Worm (Caenorhabditis elegans) whole organism, L4 larva: ENCODE data around the gene hsp-75.

Experiments
- F26F4.8 ChIP-seq: fragments of 200-800 bp; sonication (Bioruptor generic); conservative IDR thresholded peaks from 2 replicates; pipeline ENCODE4 v1.3.6; 2022; ENCODE audit warnings: missing genetic modification characterization, missing compliant biosample characterization
- F37D6.2 ChIP-seq: sonication (generic microtip); optimal IDR thresholded peaks from 2 replicates; lab custom pipeline; 2016; ENCODE audit warnings: mild to moderate bottlenecking, missing genetic modification characterization, missing compliant biosample characterization
- F44E2.7 ChIP-seq: fragments of 200-800 bp; sonication (Bioruptor generic); IDR thresholded peaks from 2 replicates; pipeline ENCODE4 v2.1.2; 2022; ENCODE audit warnings: missing genetic modification characterization, missing compliant biosample characterization
- R02D3.7 ChIP-seq: fragments of 150-350 bp; sonication (generic microtip); optimal IDR thresholded peaks from 3 replicates; lab custom pipeline; 2014; ENCODE audit warnings: missing biosample characterization, missing genetic modification characterization
- Y105C5A.15 ChIP-seq: fragments of 200-800 bp; sonication (Bioruptor generic); IDR thresholded peaks from 2 replicates; pipeline ENCODE4 v1.3.6; 2022; ENCODE audit warnings: missing genetic modification characterization, missing compliant biosample characterization
- Y48G9A.11 ChIP-seq: fragments of 200-800 bp; sonication (Bioruptor generic); IDR thresholded peaks from 2 replicates; pipeline ENCODE4 v1.3.6; 2022; ENCODE audit warnings: missing genetic modification reagents, missing genetic modification characterization, missing compliant biosample characterization
- Y75B8A.6 ChIP-seq: fragments of 200-800 bp; sonication (Bioruptor generic); IDR thresholded peaks from 2 replicates; pipeline ENCODE4 v1.3.6; 2022; ENCODE audit warnings: missing genetic modification reagents, missing genetic modification characterization, missing compliant biosample characterization
- ZK546.5 ChIP-seq, 2 experiments: sonication (generic microtip); optimal IDR thresholded peaks; 2 replicates each; lab custom pipeline; 2017; ENCODE audit warnings: missing biosample characterization in 2 of 2, missing genetic modification characterization in 2 of 2
- ama-1 ChIP-seq: fragments of 150-350 bp; optimal IDR thresholded peaks from 2 replicates; lab custom pipeline; 2014; ENCODE audit warnings: inconsistent platforms, mixed read lengths
- arid-1 ChIP-seq: fragments of 200-800 bp; sonication (Bioruptor generic); conservative IDR thresholded peaks from 2 replicates; pipeline ENCODE4 v1.3.6; 2022; ENCODE audit warnings: missing genetic modification reagents, missing genetic modification characterization, missing compliant biosample characterization
- ceh-20 ChIP-seq: fragments of 200-800 bp; sonication (Bioruptor generic); IDR thresholded peaks from 2 replicates; pipeline ENCODE4 v1.3.6; 2022; ENCODE audit warnings: missing genetic modification reagents, missing genetic modification characterization, missing compliant biosample characterization
- ceh-32 ChIP-seq: sonication (generic microtip); optimal IDR thresholded peaks from 2 replicates; lab custom pipeline; 2016; ENCODE audit warnings: mild to moderate bottlenecking, missing genetic modification characterization, missing compliant biosample characterization; ENCODE audit not compliant: poor library complexity
- ceh-44 ChIP-seq: fragments of 200-800 bp; sonication (Bioruptor generic); IDR thresholded peaks from 2 replicates; pipeline ENCODE4 v1.3.6; 2022; ENCODE audit warnings: missing genetic modification reagents, missing genetic modification characterization, missing compliant biosample characterization
- ceh-82 ChIP-seq: sonication (generic microtip); optimal IDR thresholded peaks from 2 replicates; lab custom pipeline; 2017; ENCODE audit warnings: missing biosample characterization, missing genetic modification characterization
- cey-2 ChIP-seq: sonication (generic microtip); optimal IDR thresholded peaks from 3 replicates; lab custom pipeline; 2017; ENCODE audit warnings: missing genetic modification characterization, mild to moderate bottlenecking, missing compliant biosample characterization, antibody characterized with exemption, borderline replicate concordance; ENCODE audit not compliant: insufficient read depth
- ctbp-1 ChIP-seq: fragments of 200-800 bp; sonication (Bioruptor generic); IDR thresholded peaks from 2 replicates; pipeline ENCODE4 v1.3.6; 2022; ENCODE audit warnings: missing genetic modification reagents, missing genetic modification characterization, missing compliant biosample characterization
- dmd-6 ChIP-seq: fragments of 200-800 bp; sonication (Bioruptor generic); IDR thresholded peaks from 2 replicates; pipeline ENCODE4 v1.3.6; 2022; ENCODE audit warnings: missing genetic modification reagents, missing genetic modification characterization, missing compliant biosample characterization
- dpl-1 ChIP-seq: fragments of 150-350 bp; optimal IDR thresholded peaks from 2 replicates; lab custom pipeline; 2014; ENCODE audit warnings: missing biosample characterization, missing genetic modification reagents, missing genetic modification characterization
- dve-1 ChIP-seq: sonication (generic microtip); optimal IDR thresholded peaks from 2 replicates; lab custom pipeline; 2017; ENCODE audit warnings: antibody characterized with exemption, mild to moderate bottlenecking, missing genetic modification characterization, missing compliant biosample characterization; ENCODE audit not compliant: insufficient read depth
- egl-43 ChIP-seq: fragments of 200-800 bp; sonication (Bioruptor generic); IDR thresholded peaks from 2 replicates; pipeline ENCODE4 v1.3.6; 2022; ENCODE audit warnings: missing genetic modification reagents, missing genetic modification characterization, missing compliant biosample characterization
- gei-8 ChIP-seq: fragments of 200-800 bp; sonication (Bioruptor generic); optimal IDR thresholded peaks from 2 replicates; lab custom pipeline; 2018; ENCODE audit warnings: mild to moderate bottlenecking, missing genetic modification characterization, missing compliant biosample characterization
- hlh-11 ChIP-seq: fragments of 200-800 bp; sonication (Bioruptor generic); optimal IDR thresholded peaks from 2 replicates; lab custom pipeline; 2018; ENCODE audit warnings: mild to moderate bottlenecking, missing genetic modification characterization, missing compliant biosample characterization
- hlh-30 ChIP-seq: sonication (generic microtip); optimal IDR thresholded peaks from 2 replicates; lab custom pipeline; 2017; ENCODE audit warnings: antibody characterized with exemption, mild to moderate bottlenecking, missing genetic modification characterization, missing compliant biosample characterization; ENCODE audit not compliant: insufficient read depth
- lim-7 ChIP-seq: fragments of 200-800 bp; sonication (Bioruptor generic); IDR thresholded peaks from 2 replicates; pipeline ENCODE4 v1.3.6; 2022; ENCODE audit warnings: missing genetic modification characterization, missing compliant biosample characterization
- lin-38 ChIP-seq: fragments of 200-800 bp; sonication (Bioruptor generic); IDR thresholded peaks from 2 replicates; pipeline ENCODE4 v1.3.6; 2022; ENCODE audit warnings: missing genetic modification reagents, missing genetic modification characterization, missing compliant biosample characterization
- lir-3 ChIP-seq: sonication (generic microtip); optimal IDR thresholded peaks from 2 replicates; lab custom pipeline; 2016; ENCODE audit warnings: mild to moderate bottlenecking, missing genetic modification characterization, missing compliant biosample characterization
- lsy-2 ChIP-seq, 2 experiments: fragments of 150-350 bp in 1 of 2; sonication (generic microtip) in 1 of 2; optimal IDR thresholded peaks; 2 replicates each; lab custom pipeline; 2014 to 2017; ENCODE audit warnings: missing biosample characterization in 2 of 2, missing genetic modification characterization in 2 of 2
- madf-5 ChIP-seq, 2 experiments: fragments of 200-800 bp; sonication (Bioruptor generic); IDR thresholded peaks; 2 replicates each; pipeline ENCODE4 v1.3.6; 2022; ENCODE audit warnings: missing compliant biosample characterization in 2 of 2, missing genetic modification characterization in 2 of 2
- madf-9 ChIP-seq: fragments of 200-800 bp; sonication (Bioruptor generic); conservative IDR thresholded peaks from 2 replicates; pipeline ENCODE4 v1.3.6; 2022; ENCODE audit warnings: missing genetic modification reagents, missing genetic modification characterization, missing compliant biosample characterization
- mes-2 ChIP-seq: sonication (generic microtip); optimal IDR thresholded peaks from 2 replicates; lab custom pipeline; 2016; ENCODE audit warnings: missing genotype, mild to moderate bottlenecking, missing genetic modification characterization, missing compliant biosample characterization; ENCODE audit not compliant: poor library complexity, severe bottlenecking
- nhr-102 ChIP-seq: sonication (generic microtip); optimal IDR thresholded peaks from 2 replicates; lab custom pipeline; 2016; ENCODE audit warnings: mild to moderate bottlenecking, missing genetic modification characterization, moderate library complexity, missing compliant biosample characterization
- nhr-41 ChIP-seq: fragments of 200-800 bp; sonication (Bioruptor generic); IDR thresholded peaks from 2 replicates; pipeline ENCODE4 v1.3.6; 2022; ENCODE audit warnings: missing genetic modification reagents, missing genetic modification characterization, missing compliant biosample characterization
- nhr-76 ChIP-seq: fragments of 150-350 bp; optimal IDR thresholded peaks from 2 replicates; lab custom pipeline; 2014; ENCODE audit warnings: missing biosample characterization, missing genetic modification characterization
- pha-4 ChIP-seq, 2 experiments: fragments of 150-350 bp in 1 of 2; fragments of 200-800 bp in 1 of 2; sonication (Bioruptor generic) in 1 of 2; IDR thresholded peaks in 1 of 2; optimal IDR thresholded peaks in 1 of 2; 2 replicates each; pipeline versions ENCODE4 v1.3.6 to Lab custom; 2014 to 2022; ENCODE audit warnings: missing genetic modification characterization in 2 of 2, missing genetic modification reagents in 2 of 2, missing biosample characterization in 1 of 2, missing compliant biosample characterization in 1 of 2
- php-3 ChIP-seq: fragments of 200-800 bp; sonication (Bioruptor generic); IDR thresholded peaks from 2 replicates; pipeline ENCODE4 v1.3.6; 2022; ENCODE audit warnings: missing genetic modification reagents, missing genetic modification characterization, missing compliant biosample characterization
- pqm-1 ChIP-seq: sonication (generic microtip); optimal IDR thresholded peaks from 2 replicates; lab custom pipeline; 2017; ENCODE audit warnings: missing biosample characterization, missing genetic modification characterization
- skn-1 ChIP-seq: fragments of 150-350 bp; optimal IDR thresholded peaks from 2 replicates; lab custom pipeline; 2014; ENCODE audit warnings: missing biosample characterization, missing genetic modification characterization
- snpc-1.2 ChIP-seq: fragments of 200-800 bp; sonication (Bioruptor generic); IDR thresholded peaks from 2 replicates; pipeline ENCODE4 v1.3.6; 2022; ENCODE audit warnings: missing genetic modification reagents, missing genetic modification characterization, missing compliant biosample characterization
- unc-62 ChIP-seq, 3 experiments: fragments of 150-350 bp in 1 of 3; sonication (generic microtip); optimal IDR thresholded peaks in 2 of 3; peaks in 1 of 3; 1 replicate in 1 of 3; 2 replicates in 2 of 3; lab custom pipeline; 2014 to 2017; ENCODE audit warnings: missing biosample characterization in 3 of 3, missing genetic modification characterization in 3 of 3, missing genetic modification reagents in 3 of 3, missing genotype in 1 of 3
- vab-7 ChIP-seq: fragments of 200-800 bp; sonication (Bioruptor generic); IDR thresholded peaks from 2 replicates; pipeline ENCODE4 v1.3.6; 2022; ENCODE audit warnings: missing genetic modification reagents, missing genetic modification characterization, missing compliant biosample characterization
- zfp-2 ChIP-seq: sonication (generic microtip); optimal IDR thresholded peaks from 2 replicates; lab custom pipeline; 2016; ENCODE audit warnings: mild to moderate bottlenecking, missing genetic modification characterization, missing compliant biosample characterization
- zfp-3 ChIP-seq: fragments of 200-800 bp; sonication (Bioruptor generic); conservative IDR thresholded peaks from 2 replicates; pipeline ENCODE4 v1.3.6; 2022; ENCODE audit warnings: missing genetic modification reagents, missing genetic modification characterization, missing compliant biosample characterization

Gene hsp-75

DNA sequence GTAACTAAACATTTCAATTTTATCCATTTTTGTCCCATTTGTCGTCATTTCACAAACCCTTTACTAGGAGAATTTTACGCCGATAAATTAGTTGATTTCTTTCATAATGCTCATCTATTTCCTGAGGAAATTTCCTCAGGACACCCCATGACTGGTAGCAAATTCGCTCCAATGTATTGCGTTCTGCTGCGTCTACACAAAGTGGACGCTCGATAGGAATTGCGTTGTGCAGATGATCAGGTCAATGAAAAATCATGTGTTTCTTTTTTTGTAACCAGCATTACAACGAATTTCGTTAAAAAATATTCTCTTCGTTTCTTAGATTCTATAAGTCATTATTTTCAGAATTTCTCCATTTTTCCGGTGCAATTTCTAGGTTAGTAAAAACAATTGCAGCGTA, 44.7 kb downstream of the hsp-75 start, which contains the start of gene epg-4 (continued):
- 0 out of 2 replicates have a peak, but pooled peaks have one; percentile 47 for TF ChIP-seq zfp-3 (GFP tag; lab: Robert Waterston, UW)
- TF ChIP-seq ceh-44: no peak
- no peak for TF ChIP-seq lir-3 (tag; lab: Kevin White, UChicago)
- no peak for TF ChIP-seq Y48G9A.11 (GFP tag; lab: Robert Waterston, UW)
- TF ChIP-seq ceh-82 (tag; lab: Kevin White, UChicago): no peak
- peak; percentile 66 for TF ChIP-seq mes-2 (tag; lab: Kevin White, UChicago)
- TF ChIP-seq nhr-41 (GFP tag; lab: Robert Waterston, UW): no peak
- peak; percentile 65 for TF ChIP-seq hlh-11 (tag; lab: Kevin White, UChicago)
- peak; percentile 33 for TF ChIP-seq zfp-2 (tag; lab: Kevin White, UChicago)
- TF ChIP-seq nhr-102 (tag; lab: Kevin White, UChicago): no peak

- no peak for TF ChIP-seq gei-8 (GFP tag; lab: Kevin White, UChicago)
- no peak for TF ChIP-seq skn-1 (tag; lab: Kevin White, UChicago)
- TF ChIP-seq Y105C5A.15: peak; percentile 69; the same call in 1 of the 2 replicates
- no peak for TF ChIP-seq madf-9
- no peak for TF ChIP-seq pqm-1 (tag; lab: Kevin White, UChicago)
- TF ChIP-seq unc-62 (GFP tag; optimal IDR thresholded peaks at IDR 0.05 in 1 of 2; lab: Kevin White, UChicago): peak in 1 of 2 experiments; percentile 17
- TF ChIP-seq unc-62 (tag; optimal IDR thresholded peaks at IDR 0.05; lab: Kevin White, UChicago): no peak
- no peak for TF ChIP-seq ceh-32 (tag; lab: Kevin White, UChicago)
- TF ChIP-seq mes-2 (tag; lab: Kevin White, UChicago): peak; percentile 34
- TF ChIP-seq R02D3.7 (tag; lab: Kevin White, UChicago): no peak
- TF ChIP-seq snpc-1.2 (GFP tag; lab: Robert Waterston, UW): peak; percentile 56; the same call in 1 of the 2 replicates
- no peak for TF ChIP-seq ZK546.5 (tag; optimal IDR thresholded peaks at IDR 0.05; lab: Kevin White, UChicago)
- 0 out of 4 replicates have a peak, but pooled peaks have one; percentile 23 to 55 for TF ChIP-seq madf-5 (GFP tag; IDR thresholded peaks at IDR 0.05; lab: Robert Waterston, UW)
- TF ChIP-seq ceh-20 (GFP tag; lab: Robert Waterston, UW): no peak
- TF ChIP-seq Y48G9A.11 (GFP tag; lab: Robert Waterston, UW): peak; percentile 51; the same call in 1 of the 2 replicates
- no peak; the same call in 1 of the 2 replicates for TF ChIP-seq lim-7
- no peak for TF ChIP-seq cey-2
- TF ChIP-seq egl-43 (GFP tag; lab: Robert Waterston, UW): peak; percentile 67; the same call in 1 of the 2 replicates
- peak; percentile 53 for TF ChIP-seq lin-38 (GFP tag; lab: Robert Waterston, UW)
- no peak for TF ChIP-seq F44E2.7 (GFP tag; lab: Robert Waterston, UW)
- no peak for TF ChIP-seq vab-7 (GFP tag; lab: Robert Waterston, UW)
- peak in 1 of 2 experiments; percentile 14 for TF ChIP-seq lsy-2 (tag; optimal IDR thresholded peaks at IDR 0.05; lab: Kevin White, UChicago)
- TF ChIP-seq dmd-6 (GFP tag; lab: Robert Waterston, UW): no peak
- TF ChIP-seq ctbp-1 (GFP tag; lab: Robert Waterston, UW): 0 out of 2 replicates have a peak, but pooled peaks have one; percentile 39
- TF ChIP-seq pha-4 (GFP tag; IDR thresholded peaks at IDR 0.05; lab: Robert Waterston, UW): peak; percentile 52
- no peak for TF ChIP-seq pha-4 (tag; optimal IDR thresholded peaks at IDR 0.05; lab: Kevin White, UChicago)
- TF ChIP-seq ama-1 (lab: Kevin White, UChicago): peak; percentile 82
Measured at ce11 chrIII:7180613-7181012, 45.9 kb downstream of the hsp-75 start, which contains the start of gene ndab-2. ndab-2 (plus strand) TSS chrIII:7180752.

DNA sequence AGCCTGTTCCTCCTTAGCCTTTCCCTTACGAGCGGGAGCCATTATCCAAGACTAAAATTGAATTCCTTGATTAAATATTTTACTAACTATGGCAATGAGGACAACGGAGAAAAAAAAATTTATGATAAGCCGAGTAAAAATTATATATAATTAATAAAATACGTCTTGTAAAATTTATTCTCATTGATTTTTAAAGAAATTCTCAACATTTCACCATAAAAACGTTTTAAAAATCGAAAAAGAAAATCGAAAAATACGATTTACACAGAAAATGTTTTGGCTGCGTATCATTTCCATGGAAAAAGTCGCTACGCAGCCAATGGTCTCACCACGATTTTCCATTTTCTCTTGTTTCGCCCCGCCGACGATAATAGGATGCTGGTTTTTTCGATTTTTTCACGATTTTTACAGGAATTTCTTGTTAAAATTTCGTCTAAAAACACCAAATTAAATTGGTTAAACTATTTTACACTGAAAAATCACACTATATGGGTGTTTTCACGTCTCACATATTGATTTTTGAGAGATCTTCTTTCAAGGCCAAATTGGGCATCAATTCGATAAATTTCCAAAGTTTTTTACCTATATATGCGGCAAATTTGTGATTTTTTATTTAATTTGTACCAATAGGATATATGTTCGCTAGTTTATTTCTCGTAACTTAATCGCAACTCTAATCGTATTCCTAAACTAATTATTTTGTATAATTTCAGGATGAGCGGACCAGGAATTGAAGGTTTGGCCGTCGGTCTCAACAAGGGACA, 46.8 kb downstream of the hsp-75 start, which contains the start of the genes rps-14 and rpl-36:
Gene rps-14 (minus strand): TSS at position 51 of the 764 bp plus-strand sequence.
Gene rpl-36 (plus strand): TSS at position 714 of the 764 bp plus-strand sequence.
- TF ChIP-seq ama-1 (lab: Kevin White, UChicago) (peak; percentile 71), Y75B8A.6 (GFP tag; lab: Robert Waterston, UW) (no peak), arid-1 (GFP tag; lab: Robert Waterston, UW) (0 out of 2 replicates have a peak, but pooled peaks have one; percentile 28), pqm-1 (tag; lab: Kevin White, UChicago) (no peak), nhr-76 (tag; lab: Kevin White, UChicago) (no peak), F37D6.2 (tag; lab: Kevin White, UChicago) (peak; percentile 57), F26F4.8 (GFP tag; lab: Robert Waterston, UW) (no peak), php-3 (GFP tag; lab: Robert Waterston, UW) (no peak), dmd-6 (GFP tag; lab: Robert Waterston, UW) (peak; percentile 71), unc-62 (GFP tag; optimal IDR thresholded peaks at IDR 0.05 in 1 of 2; lab: Kevin White, UChicago) (no peak), unc-62 (tag; optimal IDR thresholded peaks at IDR 0.05; lab: Kevin White, UChicago) (no peak), hlh-30 (peak; percentile 77), dve-1 (tag; lab: Kevin White, UChicago) (peak; percentile 95), dpl-1 (GFP tag; lab: Kevin White, UChicago) (peak; percentile 89), cey-2 (no peak), ceh-32 (tag; lab: Kevin White, UChicago) (no peak), madf-5 (GFP tag; IDR thresholded peaks at IDR 0.05; lab: Robert Waterston, UW) (no peak)
